Fruit fly (Drosophila melanogaster): ENCODE results near the gene CG10809.

DNA sequence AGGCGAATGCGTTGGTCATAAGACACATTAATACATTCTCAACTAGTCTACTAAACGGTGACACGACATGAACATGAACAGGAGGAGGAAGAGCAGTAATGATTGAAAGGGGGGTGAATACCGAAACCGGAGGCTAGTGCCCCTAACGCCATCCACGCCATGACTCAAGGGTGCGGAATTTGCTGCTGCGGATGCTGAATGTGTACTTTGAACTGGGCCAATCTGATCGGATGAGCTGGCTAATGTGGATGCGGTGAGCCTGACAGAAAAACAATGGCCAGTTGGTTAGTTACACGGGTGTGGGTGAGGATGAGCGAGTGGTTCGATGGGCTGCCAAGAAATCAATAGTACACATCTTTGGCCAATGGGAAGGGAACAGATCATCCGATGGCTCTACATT is 4.0 kb upstream of the CG10809 start:
- TF ChIP-seq CTCF (optimal IDR thresholded peaks at IDR 0.05) = no peak
- TF ChIP-seq CG8478 (optimal IDR thresholded peaks at IDR 0.05) = no peak
